Fruit fly (Drosophila melanogaster) whole organism, embryonic: ENCODE results near the gene CG11263.

Source experiments
- Awh ChIP-seq: fragments of 200-800 bp; sonication (Bioruptor generic); IDR thresholded peaks from 2 replicates; pipeline ENCODE4, ENCODE4 v1.3.6; 2022; ENCODE audit warnings: missing biosample characterization, missing genetic modification characterization
- CG11456 ChIP-seq: fragments of 200-800 bp; sonication (Bioruptor generic); IDR thresholded peaks from 3 replicates; pipeline ENCODE4 v1.3.6; 2022; ENCODE audit warnings: missing biosample characterization, missing genetic modification characterization
- CG12071 ChIP-seq: fragments of 200-800 bp; sonication (Bioruptor generic); optimal IDR thresholded peaks from 3 replicates; lab custom pipeline; 2018; ENCODE audit warnings: missing biosample characterization, mild to moderate bottlenecking, missing genetic modification characterization
- CG14441 ChIP-seq: fragments of 200-800 bp; sonication (Bioruptor generic); IDR thresholded peaks from 2 replicates; pipeline ENCODE4 v1.3.6; 2022; ENCODE audit warnings: missing biosample characterization, missing genetic modification characterization
- CG14965 ChIP-seq: fragments of 200-800 bp; sonication (Bioruptor generic); optimal IDR thresholded peaks from 2 replicates; lab custom pipeline; 2016; ENCODE audit warnings: missing biosample characterization, missing genetic modification characterization, borderline replicate concordance
- CG17912 ChIP-seq: fragments of 200-800 bp; sonication (Bioruptor generic); optimal IDR thresholded peaks from 2 replicates; lab custom pipeline; 2018; ENCODE audit warnings: missing biosample characterization, mild to moderate bottlenecking, missing genetic modification characterization
- CG18011 ChIP-seq: fragments of 200-800 bp; sonication (Bioruptor generic); optimal IDR thresholded peaks from 2 replicates; lab custom pipeline; 2017; ENCODE audit warnings: missing biosample characterization, missing genetic modification characterization, mild to moderate bottlenecking, moderate library complexity, missing genotype
- CG18599 ChIP-seq: fragments of 200-800 bp; sonication (Bioruptor generic); optimal IDR thresholded peaks from 3 replicates; lab custom pipeline; 2017; ENCODE audit warnings: missing biosample characterization, missing genetic modification characterization, mild to moderate bottlenecking, moderate library complexity, missing genetic modification reagents
- CG2120 ChIP-seq: fragments of 200-800 bp; sonication (Bioruptor generic); optimal IDR thresholded peaks from 3 replicates; lab custom pipeline; 2016; ENCODE audit warnings: missing biosample characterization, missing genetic modification characterization
- CG30020 ChIP-seq: fragments of 200-800 bp; optimal IDR thresholded peaks from 2 replicates; lab custom pipeline; 2019; ENCODE audit warnings: missing biosample characterization, mild to moderate bottlenecking, missing genetic modification characterization, moderate library complexity
- CG32772 ChIP-seq: fragments of 200-800 bp; sonication (Bioruptor generic); IDR thresholded peaks from 2 replicates; pipeline ENCODE4 v1.3.6; 2022; ENCODE audit warnings: missing biosample characterization, missing genetic modification characterization
- CG4328 ChIP-seq: fragments of 200-800 bp; sonication (Bioruptor generic); optimal IDR thresholded peaks from 3 replicates; lab custom pipeline; 2017; ENCODE audit warnings: missing biosample characterization, missing genetic modification reagents, missing genetic modification characterization
- CG43689 ChIP-seq: fragments of 200-800 bp; sonication (Bioruptor generic); IDR thresholded peaks from 2 replicates; pipeline ENCODE4 v1.3.6; 2022; ENCODE audit warnings: missing biosample characterization, missing genetic modification characterization
- CG4730 ChIP-seq: fragments of 200-800 bp; sonication (Bioruptor generic); IDR thresholded peaks from 2 replicates; pipeline ENCODE4 v1.3.6; 2022; ENCODE audit warnings: missing biosample characterization, missing genetic modification characterization
- CG7357 ChIP-seq: fragments of 200-800 bp; sonication (Bioruptor generic); IDR thresholded peaks from 3 replicates; pipeline ENCODE4 v1.3.6; 2022; ENCODE audit warnings: missing biosample characterization, missing genetic modification characterization
- CG7963 ChIP-seq: fragments of 200-800 bp; sonication (Bioruptor generic); IDR thresholded peaks from 3 replicates; pipeline ENCODE4 v1.3.6; 2022; ENCODE audit warnings: missing biosample characterization, missing genetic modification characterization; ENCODE audit not compliant: partially characterized antibody
- CG8478 ChIP-seq: fragments of >200 bp; optimal IDR thresholded peaks from 2 replicates; lab custom pipeline; 2018
- CG9932 ChIP-seq: fragments of 200-800 bp; sonication (Bioruptor generic); IDR thresholded peaks from 2 replicates; pipeline ENCODE4 v1.3.6; 2022; ENCODE audit warnings: missing biosample characterization, missing genetic modification characterization
- Dp ChIP-seq: fragments of 200-800 bp; sonication (Bioruptor generic); optimal IDR thresholded peaks from 2 replicates; lab custom pipeline; 2018; ENCODE audit warnings: missing biosample characterization, mild to moderate bottlenecking, missing genetic modification characterization, moderate library complexity
- Dref ChIP-seq: fragments of 200-800 bp; sonication (Bioruptor generic); IDR thresholded peaks from 2 replicates; pipeline ENCODE4 v1.3.6; 2022; ENCODE audit warnings: missing biosample characterization, missing genetic modification characterization
- Kr ChIP-seq: fragments of 200-800 bp; sonication (Bioruptor generic); optimal IDR thresholded peaks from 2 replicates; lab custom pipeline; 2017; ENCODE audit warnings: missing biosample characterization, mild to moderate bottlenecking, missing genetic modification characterization
- Myb ChIP-seq: fragments of 200-800 bp; sonication (Bioruptor generic); optimal IDR thresholded peaks from 2 replicates; lab custom pipeline; 2016; ENCODE audit warnings: missing biosample characterization, missing genetic modification characterization
- PHDP ChIP-seq: fragments of 200-800 bp; sonication (Bioruptor generic); optimal IDR thresholded peaks from 3 replicates; lab custom pipeline; 2018; ENCODE audit warnings: missing biosample characterization, mild to moderate bottlenecking, missing genetic modification characterization, moderate library complexity
- Pdp1 ChIP-seq, 2 experiments: fragments of 200-800 bp; sonication (Bioruptor generic); optimal IDR thresholded peaks; 3 replicates each; lab custom pipeline; 2016; ENCODE audit warnings: missing biosample characterization in 2 of 2, missing genetic modification characterization in 2 of 2, mild to moderate bottlenecking in 1 of 2, moderate library complexity in 1 of 2
- Poxn ChIP-seq: fragments of 200-800 bp; sonication (Bioruptor generic); IDR thresholded peaks from 2 replicates; pipeline ENCODE4 v1.3.6; 2022; ENCODE audit warnings: missing biosample characterization, missing genetic modification characterization
- Side ChIP-seq: fragments of 200-800 bp; sonication (Bioruptor generic); optimal IDR thresholded peaks from 2 replicates; lab custom pipeline; 2016; ENCODE audit warnings: missing biosample characterization, missing genetic modification characterization
- Spps ChIP-seq: fragments of 200-800 bp; sonication (Bioruptor generic); optimal IDR thresholded peaks from 2 replicates; lab custom pipeline; 2018; ENCODE audit warnings: missing biosample characterization, mild to moderate bottlenecking, missing genetic modification characterization
- Trl ChIP-seq, 3 experiments: fragments of >200 bp in 2 of 3; fragments of 200-800 bp in 1 of 3; sonication (Bioruptor generic) in 1 of 3; optimal IDR thresholded peaks; 2 replicates in 1 of 3; 3 replicates in 2 of 3; lab custom pipeline; 2016 to 2017; ENCODE audit warnings: missing biosample characterization in 1 of 3, missing genetic modification characterization in 1 of 3
- YL-1 ChIP-seq: fragments of 200-800 bp; sonication (Bioruptor generic); optimal IDR thresholded peaks from 3 replicates; lab custom pipeline; 2017; ENCODE audit warnings: missing biosample characterization, mild to moderate bottlenecking, missing genetic modification characterization
- dm ChIP-seq: fragments of 200-800 bp; sonication (Bioruptor generic); optimal IDR thresholded peaks from 3 replicates; lab custom pipeline; 2016; ENCODE audit warnings: missing biosample characterization, missing genetic modification characterization
- dmrt99B ChIP-seq: fragments of 200-800 bp; sonication (Bioruptor generic); optimal IDR thresholded peaks from 2 replicates; lab custom pipeline; 2018; ENCODE audit warnings: missing biosample characterization, mild to moderate bottlenecking, missing genetic modification characterization, moderate library complexity
- gfzf ChIP-seq: fragments of 200-800 bp; sonication (Bioruptor generic); optimal IDR thresholded peaks from 2 replicates; lab custom pipeline; 2016; ENCODE audit warnings: missing biosample characterization, mild to moderate bottlenecking, missing genetic modification characterization, moderate library complexity
- inv ChIP-seq: fragments of 200-800 bp; sonication (Bioruptor generic); IDR thresholded peaks from 2 replicates; pipeline ENCODE4 v1.3.6; 2022; ENCODE audit warnings: missing biosample characterization, missing genetic modification characterization; ENCODE audit not compliant: partially characterized antibody
- luna ChIP-seq: fragments of 200-800 bp; sonication (Bioruptor generic); optimal IDR thresholded peaks from 2 replicates; lab custom pipeline; 2016; ENCODE audit warnings: missing biosample characterization, missing genetic modification characterization
- onecut ChIP-seq: fragments of 200-800 bp; sonication (Bioruptor generic); IDR thresholded peaks from 2 replicates; pipeline ENCODE4 v1.3.6; 2022; ENCODE audit warnings: missing biosample characterization, missing genetic modification characterization
- otp ChIP-seq: fragments of 200-800 bp; sonication (Bioruptor generic); IDR thresholded peaks from 3 replicates; pipeline ENCODE4, ENCODE4 v1.3.6; 2022; ENCODE audit warnings: missing biosample characterization, missing genetic modification characterization
- pzg ChIP-seq: fragments of 200-800 bp; sonication (Bioruptor generic); optimal IDR thresholded peaks from 3 replicates; lab custom pipeline; 2018; ENCODE audit warnings: missing biosample characterization, mild to moderate bottlenecking, missing genetic modification characterization, moderate library complexity
- ro ChIP-seq: fragments of 200-800 bp; sonication (Bioruptor generic); IDR thresholded peaks from 2 replicates; pipeline ENCODE4 v1.3.6; 2022; ENCODE audit warnings: missing biosample characterization, missing genetic modification characterization
- salm ChIP-seq: fragments of 200-800 bp; sonication (Bioruptor generic); optimal IDR thresholded peaks from 2 replicates; lab custom pipeline; 2018; ENCODE audit warnings: missing biosample characterization, mild to moderate bottlenecking, missing genetic modification characterization
- sc ChIP-seq, 3 experiments: fragments of >200 bp in 2 of 3; fragments of 200-800 bp in 1 of 3; sonication (Bioruptor generic) in 1 of 3; optimal IDR thresholded peaks; 2 replicates in 2 of 3; 3 replicates in 1 of 3; lab custom pipeline; 2017; ENCODE audit warnings: mild to moderate bottlenecking in 1 of 3, missing biosample characterization in 1 of 3, missing genetic modification characterization in 1 of 3, missing genetic modification reagents in 1 of 3
- seq ChIP-seq: fragments of 200-800 bp; sonication (Bioruptor generic); IDR thresholded peaks from 2 replicates; pipeline ENCODE4 v1.3.6; 2022; ENCODE audit warnings: missing biosample characterization, missing genetic modification characterization
- sim ChIP-seq: fragments of 200-800 bp; sonication (Bioruptor generic); IDR thresholded peaks from 2 replicates; pipeline ENCODE4 v1.3.6; 2022; ENCODE audit warnings: missing biosample characterization, missing genetic modification characterization
- slbo ChIP-seq: fragments of 200-800 bp; sonication (Bioruptor generic); IDR thresholded peaks from 2 replicates; pipeline ENCODE4 v1.3.6; 2022; ENCODE audit warnings: missing biosample characterization, missing genetic modification characterization
- so ChIP-seq: fragments of 200-800 bp; sonication (Bioruptor generic); IDR thresholded peaks from 3 replicates; pipeline ENCODE4 v1.3.6; 2022; ENCODE audit warnings: missing biosample characterization, missing genetic modification characterization
- stwl ChIP-seq: fragments of 200-800 bp; sonication (Bioruptor generic); optimal IDR thresholded peaks from 3 replicates; lab custom pipeline; 2018; ENCODE audit warnings: missing biosample characterization, mild to moderate bottlenecking, missing genetic modification characterization, moderate library complexity
- tna ChIP-seq: fragments of 200-800 bp; sonication (Bioruptor generic); IDR thresholded peaks from 2 replicates; pipeline ENCODE4 v1.3.6; 2022; ENCODE audit warnings: missing biosample characterization, missing genetic modification characterization; ENCODE audit not compliant: partially characterized antibody
- trem ChIP-seq: fragments of 200-800 bp; optimal IDR thresholded peaks from 3 replicates; lab custom pipeline; 2019; ENCODE audit warnings: missing biosample characterization, mild to moderate bottlenecking, missing genetic modification characterization, moderate library complexity
- usp ChIP-seq: fragments of >200 bp; optimal IDR thresholded peaks from 2 replicates; lab custom pipeline; 2017; ENCODE audit warnings: missing biosample characterization, missing genetic modification characterization
- wek ChIP-seq: fragments of 200-800 bp; sonication (Bioruptor generic); optimal IDR thresholded peaks from 3 replicates; lab custom pipeline; 2018; ENCODE audit warnings: missing biosample characterization, mild to moderate bottlenecking, missing genetic modification characterization, moderate library complexity

The CG11263 gene

dm6 chr3L:13015823-13016465 is 9.3 kb downstream of the CG11263 start, which contains the start of gene CG11267 (continued):
- TF ChIP-seq CG43689 (GFP tag; lab: Robert Waterston, UW) (no peak), PHDP (peak; percentile 81), CG30020 (tag; lab: Kevin White, UChicago) (peak; percentile 71), Myb (GFP tag; lab: Kevin White, UChicago) (peak; percentile 54), CG4730 (GFP tag; lab: Robert Waterston, UW) (peak; percentile 84), CG7963 (no peak), luna (GFP tag; lab: Kevin White, UChicago) (peak; percentile 62), so (GFP tag; lab: Robert Waterston, UW) (peak; percentile 93), CG14965 (GFP tag; lab: Kevin White, UChicago) (no peak), gfzf (GFP tag; lab: Kevin White, UChicago) (peak; percentile 63), dm (peak; percentile 43), Dref (GFP tag; lab: Robert Waterston, UW) (peak; percentile 50), stwl (tag; lab: Kevin White, UChicago) (peak; percentile 35), otp (GFP tag; lab: Robert Waterston, UW) (peak; percentile 94), Trl (optimal IDR thresholded peaks at IDR 0.05; lab: Kevin White, UChicago) (no peak), Trl (GFP tag; optimal IDR thresholded peaks at IDR 0.05; lab: Kevin White, UChicago) (peak; percentile 90), CG9932 (GFP tag; lab: Robert Waterston, UW) (peak; percentile 96), Spps (tag; lab: Kevin White, UChicago) (peak; percentile 63), Dp (GFP tag; lab: Kevin White, UChicago) (no peak), Awh (peak; percentile 87), seq (GFP tag; lab: Robert Waterston, UW) (peak; percentile 82), sim (peak; percentile 82), salm (tag; lab: Kevin White, UChicago) (peak; percentile 56), Side (GFP tag; lab: Kevin White, UChicago) (peak; percentile 80), CG2120 (GFP tag; lab: Kevin White, UChicago) (peak; percentile 86), YL-1 (GFP tag; lab: Kevin White, UChicago) (peak; percentile 39), CG11456 (GFP tag; lab: Robert Waterston, UW) (peak; percentile 92), Pdp1 (GFP tag; optimal IDR thresholded peaks at IDR 0.05; lab: Kevin White, UChicago) (peak; percentile 77 to 99), usp (GFP tag; lab: Kevin White, UChicago) (no peak), CG12071 (GFP tag; lab: Kevin White, UChicago) (peak; percentile 85), pzg (GFP tag; lab: Kevin White, UChicago) (peak; percentile 51), CG18011 (GFP tag; lab: Kevin White, UChicago) (peak; percentile 19), ro (GFP tag; lab: Robert Waterston, UW) (peak; percentile 75), sc (optimal IDR thresholded peaks at IDR 0.05; lab: Kevin White, UChicago) (no peak), sc (GFP tag; optimal IDR thresholded peaks at IDR 0.05; lab: Kevin White, UChicago) (peak; percentile 26), slbo (GFP tag; lab: Robert Waterston, UW) (peak; percentile 88), inv (GFP tag; lab: Robert Waterston, UW) (no peak), onecut (peak; percentile 84), trem (tag; lab: Kevin White, UChicago) (peak; percentile 66), CG17912 (GFP tag; lab: Kevin White, UChicago) (peak; percentile 51), Kr (GFP tag; lab: Kevin White, UChicago) (no peak), CG4328 (GFP tag; lab: Kevin White, UChicago) (peak; percentile 86), CG32772 (GFP tag; lab: Robert Waterston, UW) (peak; percentile 90), CG7357 (GFP tag; lab: Robert Waterston, UW) (peak; percentile 60), tna (GFP tag; lab: Robert Waterston, UW) (0 out of 2 replicates have a peak, but pooled peaks have one; percentile 18), Poxn (GFP tag; lab: Robert Waterston, UW) (peak; percentile 66; the same call in 1 of the 2 replicates), CG18599 (GFP tag; lab: Kevin White, UChicago) (peak; percentile 92), dmrt99B (tag; lab: Kevin White, UChicago) (peak; percentile 88), CG8478 (lab: Kevin White, UChicago) (no peak), wek (peak; percentile 74), CG14441 (peak; percentile 94)
